Worm (Caenorhabditis elegans): ENCODE results near the gene str-114.

ce11 chrV:3626944-3627343 lies 22.6 kb upstream of the str-114 start, which contains the start of gene F59B1.4:
- TF ChIP-seq unc-130 (GFP tag; optimal IDR thresholded peaks at IDR 0.05) (no peak), ztf-3 (GFP tag; optimal IDR thresholded peaks at IDR 0.05) (no peak), snpc-4 (GFP tag; optimal IDR thresholded peaks at IDR 0.05) (no peak), snpc-4 (tag; optimal IDR thresholded peaks at IDR 0.05) (no peak), somi-1 (GFP tag; optimal IDR thresholded peaks at IDR 0.05) (no peak), ama-1 (optimal IDR thresholded peaks at IDR 0.05) (no peak), ama-1 (GFP tag; optimal IDR thresholded peaks at IDR 0.05) (no peak), nfya-2 (GFP tag; IDR thresholded peaks at IDR 0.05) (no peak), Y79H2A.3 (GFP tag; conservative IDR thresholded peaks at IDR 0.05) (no peak), nhr-90 (tag; optimal IDR thresholded peaks at IDR 0.05) (no peak), let-607 (tag; optimal IDR thresholded peaks at IDR 0.05) (no peak), athp-1 (tag; optimal IDR thresholded peaks at IDR 0.05) (no peak), unc-62 (GFP tag; optimal IDR thresholded peaks at IDR 0.05) (no peak), ceh-100 (GFP tag; IDR thresholded peaks at IDR 0.05) (no peak), die-1 (tag; optimal IDR thresholded peaks at IDR 0.05) (no peak), ets-4 (GFP tag; optimal IDR thresholded peaks at IDR 0.05) (no peak)

All from whole organism, young adult.